Worm (Caenorhabditis elegans): Measurements from ENCODE around the gene fbxa-182.

- TF ChIP-seq dao-5 (tag; optimal IDR thresholded peaks at IDR 0.05) (no peak), him-1 (tag; optimal IDR thresholded peaks at IDR 0.05) (no peak)
These were observed 34.0 kb downstream of the fbxa-182 start for ce11 chrII:2378465-2379009.
